Fruit fly (Drosophila melanogaster) whole organism, embryonic: Measurements from ENCODE around the gene bmm.

Source experiments
- Ada2b ChIP-seq: fragments of 200-800 bp; sonication (Bioruptor generic); IDR thresholded peaks from 2 replicates; pipeline ENCODE4 v1.3.6; 2022; ENCODE audit warnings: missing biosample characterization, missing genetic modification characterization
- Atf3 ChIP-seq: fragments of 200-800 bp; sonication (Bioruptor generic); optimal IDR thresholded peaks from 3 replicates; lab custom pipeline; 2016; ENCODE audit warnings: missing biosample characterization, missing genetic modification characterization
- CG10267 ChIP-seq: fragments of 200-800 bp; sonication (Bioruptor generic); optimal IDR thresholded peaks from 2 replicates; lab custom pipeline; 2018; ENCODE audit warnings: missing biosample characterization, mild to moderate bottlenecking, missing genetic modification characterization, moderate library complexity
- CG10543 ChIP-seq: fragments of 200-800 bp; sonication (Bioruptor generic); optimal IDR thresholded peaks from 3 replicates; lab custom pipeline; 2017; ENCODE audit warnings: missing biosample characterization, mild to moderate bottlenecking, missing genetic modification characterization, moderate library complexity
- CG12071 ChIP-seq: fragments of 200-800 bp; sonication (Bioruptor generic); optimal IDR thresholded peaks from 3 replicates; lab custom pipeline; 2018; ENCODE audit warnings: missing biosample characterization, mild to moderate bottlenecking, missing genetic modification characterization
- CG16813 ChIP-seq: fragments of 200-800 bp; sonication (Bioruptor generic); IDR thresholded peaks from 3 replicates; pipeline ENCODE4 v1.3.6; 2022; ENCODE audit warnings: missing biosample characterization, missing genetic modification characterization; ENCODE audit not compliant: partially characterized antibody
- CG17328 ChIP-seq: fragments of 200-800 bp; sonication (Bioruptor generic); IDR thresholded peaks from 2 replicates; pipeline ENCODE4 v1.3.6; 2022; ENCODE audit warnings: missing biosample characterization, missing genetic modification characterization
- CG18011 ChIP-seq: fragments of 200-800 bp; sonication (Bioruptor generic); optimal IDR thresholded peaks from 2 replicates; lab custom pipeline; 2017; ENCODE audit warnings: missing biosample characterization, missing genetic modification characterization, mild to moderate bottlenecking, moderate library complexity, missing genotype
- CG18262 ChIP-seq: fragments of 200-800 bp; optimal IDR thresholded peaks from 3 replicates; lab custom pipeline; 2019; ENCODE audit warnings: missing biosample characterization, mild to moderate bottlenecking, missing genetic modification characterization, moderate library complexity
- CG2120 ChIP-seq: fragments of 200-800 bp; sonication (Bioruptor generic); optimal IDR thresholded peaks from 3 replicates; lab custom pipeline; 2016; ENCODE audit warnings: missing biosample characterization, missing genetic modification characterization
- CG30020 ChIP-seq: fragments of 200-800 bp; optimal IDR thresholded peaks from 2 replicates; lab custom pipeline; 2019; ENCODE audit warnings: missing biosample characterization, mild to moderate bottlenecking, missing genetic modification characterization, moderate library complexity
- CG34376 ChIP-seq: fragments of 200-800 bp; sonication (Bioruptor generic); optimal IDR thresholded peaks from 2 replicates; lab custom pipeline; 2018; ENCODE audit warnings: missing biosample characterization, mild to moderate bottlenecking, missing genetic modification characterization
- CG4730 ChIP-seq: fragments of 200-800 bp; sonication (Bioruptor generic); IDR thresholded peaks from 2 replicates; pipeline ENCODE4 v1.3.6; 2022; ENCODE audit warnings: missing biosample characterization, missing genetic modification characterization
- CG6254 ChIP-seq: fragments of 200-800 bp; sonication (Bioruptor generic); optimal IDR thresholded peaks from 3 replicates; lab custom pipeline; 2017; ENCODE audit warnings: mild to moderate bottlenecking, missing biosample characterization, missing genetic modification reagents, missing genetic modification characterization
- CG8359 ChIP-seq: fragments of 200-800 bp; sonication (Bioruptor generic); optimal IDR thresholded peaks from 2 replicates; lab custom pipeline; 2017; ENCODE audit warnings: missing biosample characterization, mild to moderate bottlenecking, missing genetic modification characterization, borderline replicate concordance
- CG8388 ChIP-seq: fragments of 200-800 bp; sonication (Bioruptor generic); optimal IDR thresholded peaks from 2 replicates; lab custom pipeline; 2019; ENCODE audit warnings: missing biosample characterization, mild to moderate bottlenecking, missing genetic modification characterization, moderate library complexity
- CG8924 ChIP-seq: fragments of 200-800 bp; optimal IDR thresholded peaks from 3 replicates; lab custom pipeline; 2019; ENCODE audit warnings: missing biosample characterization, mild to moderate bottlenecking, missing genetic modification characterization, moderate library complexity
- Dref ChIP-seq: fragments of 200-800 bp; sonication (Bioruptor generic); IDR thresholded peaks from 2 replicates; pipeline ENCODE4 v1.3.6; 2022; ENCODE audit warnings: missing biosample characterization, missing genetic modification characterization
- Elba2 ChIP-seq: fragments of 200-800 bp; sonication (Bioruptor generic); optimal IDR thresholded peaks from 3 replicates; lab custom pipeline; 2016; ENCODE audit warnings: missing biosample characterization, missing genetic modification characterization
- GATAe ChIP-seq: fragments of 200-800 bp; sonication (Bioruptor generic); conservative IDR thresholded peaks from 2 replicates; pipeline ENCODE4 v1.3.6; 2022; ENCODE audit warnings: missing biosample characterization, missing genetic modification characterization
- Hmr ChIP-seq: fragments of 200-800 bp; sonication (Bioruptor generic); optimal IDR thresholded peaks from 3 replicates; lab custom pipeline; 2017; ENCODE audit warnings: mild to moderate bottlenecking, missing biosample characterization, missing genetic modification reagents, missing genetic modification characterization
- Lim3 ChIP-seq: fragments of 200-800 bp; sonication (Bioruptor generic); IDR thresholded peaks from 2 replicates; pipeline ENCODE4 v1.3.6; 2022; ENCODE audit warnings: missing biosample characterization, missing genetic modification characterization
- Mes4 ChIP-seq: fragments of 200-800 bp; sonication (Bioruptor generic); optimal IDR thresholded peaks from 2 replicates; lab custom pipeline; 2016; ENCODE audit warnings: missing biosample characterization, missing genetic modification characterization
- Ravus ChIP-seq: fragments of 200-800 bp; sonication (Bioruptor generic); IDR thresholded peaks from 2 replicates; pipeline ENCODE4 v1.3.6; 2022; ENCODE audit warnings: missing biosample characterization, missing genetic modification characterization
- Xbp1 ChIP-seq: fragments of 200-800 bp; sonication (Bioruptor generic); optimal IDR thresholded peaks from 3 replicates; lab custom pipeline; 2016; ENCODE audit warnings: missing biosample characterization, mild to moderate bottlenecking, missing genetic modification characterization
- YL-1 ChIP-seq: fragments of 200-800 bp; sonication (Bioruptor generic); optimal IDR thresholded peaks from 3 replicates; lab custom pipeline; 2017; ENCODE audit warnings: missing biosample characterization, mild to moderate bottlenecking, missing genetic modification characterization
- bab2 ChIP-seq: fragments of 200-800 bp; sonication (Bioruptor generic); optimal IDR thresholded peaks from 2 replicates; lab custom pipeline; 2016; ENCODE audit warnings: missing biosample characterization, missing genetic modification characterization
- cad ChIP-seq: fragments of >200 bp; optimal IDR thresholded peaks from 2 replicates; lab custom pipeline; 2017; ENCODE audit warnings: missing biosample characterization, missing genetic modification characterization
- disco-r ChIP-seq: fragments of 200-800 bp; sonication (Bioruptor generic); optimal IDR thresholded peaks from 2 replicates; lab custom pipeline; 2016; ENCODE audit warnings: missing biosample characterization, missing genetic modification characterization
- dpn ChIP-seq, 2 experiments: fragments of 200-800 bp; sonication (Bioruptor generic); optimal IDR thresholded peaks; 3 replicates each; lab custom pipeline; 2016; ENCODE audit warnings: missing biosample characterization in 2 of 2, missing genetic modification characterization in 2 of 2
- emc ChIP-seq: fragments of 200-800 bp; sonication (Bioruptor generic); optimal IDR thresholded peaks from 2 replicates; lab custom pipeline; 2016; ENCODE audit warnings: missing biosample characterization, missing genetic modification characterization
- gcm ChIP-seq: fragments of 200-800 bp; sonication (Bioruptor generic); optimal IDR thresholded peaks from 2 replicates; lab custom pipeline; 2019; ENCODE audit warnings: missing biosample characterization, mild to moderate bottlenecking, missing genetic modification characterization, moderate library complexity
- gfzf ChIP-seq: fragments of 200-800 bp; sonication (Bioruptor generic); optimal IDR thresholded peaks from 2 replicates; lab custom pipeline; 2016; ENCODE audit warnings: missing biosample characterization, mild to moderate bottlenecking, missing genetic modification characterization, moderate library complexity
- inv ChIP-seq: fragments of 200-800 bp; sonication (Bioruptor generic); IDR thresholded peaks from 2 replicates; pipeline ENCODE4 v1.3.6; 2022; ENCODE audit warnings: missing biosample characterization, missing genetic modification characterization; ENCODE audit not compliant: partially characterized antibody
- mam ChIP-seq: fragments of 200-800 bp; sonication (Bioruptor generic); optimal IDR thresholded peaks from 3 replicates; lab custom pipeline; 2016; ENCODE audit warnings: missing biosample characterization, missing genetic modification characterization
- nerfin-1 ChIP-seq: fragments of 200-800 bp; sonication (Bioruptor generic); optimal IDR thresholded peaks from 3 replicates; lab custom pipeline; 2019; ENCODE audit warnings: missing biosample characterization, mild to moderate bottlenecking, missing genetic modification characterization, moderate library complexity
- odd ChIP-seq: fragments of 200-800 bp; sonication (Bioruptor generic); optimal IDR thresholded peaks from 2 replicates; lab custom pipeline; 2017; ENCODE audit warnings: missing biosample characterization, mild to moderate bottlenecking, missing genetic modification characterization
- pho ChIP-seq: fragments of 200-800 bp; sonication (Bioruptor generic); optimal IDR thresholded peaks from 2 replicates; lab custom pipeline; 2016; ENCODE audit warnings: missing biosample characterization, missing genetic modification characterization
- sc ChIP-seq, 3 experiments: fragments of >200 bp in 2 of 3; fragments of 200-800 bp in 1 of 3; sonication (Bioruptor generic) in 1 of 3; optimal IDR thresholded peaks; 2 replicates in 2 of 3; 3 replicates in 1 of 3; lab custom pipeline; 2017; ENCODE audit warnings: mild to moderate bottlenecking in 1 of 3, missing biosample characterization in 1 of 3, missing genetic modification characterization in 1 of 3, missing genetic modification reagents in 1 of 3
- seq ChIP-seq: fragments of 200-800 bp; sonication (Bioruptor generic); IDR thresholded peaks from 2 replicates; pipeline ENCODE4 v1.3.6; 2022; ENCODE audit warnings: missing biosample characterization, missing genetic modification characterization
- sqz ChIP-seq: fragments of 200-800 bp; sonication (Bioruptor generic); optimal IDR thresholded peaks from 3 replicates; lab custom pipeline; 2018; ENCODE audit warnings: missing biosample characterization, mild to moderate bottlenecking, missing genetic modification characterization
- stc ChIP-seq: fragments of 200-800 bp; sonication (Bioruptor generic); IDR thresholded peaks from 2 replicates; pipeline ENCODE4 v1.3.6; 2022; ENCODE audit warnings: missing biosample characterization, missing genetic modification characterization
- stwl ChIP-seq: fragments of 200-800 bp; sonication (Bioruptor generic); optimal IDR thresholded peaks from 3 replicates; lab custom pipeline; 2018; ENCODE audit warnings: missing biosample characterization, mild to moderate bottlenecking, missing genetic modification characterization, moderate library complexity
- unpg ChIP-seq: fragments of 200-800 bp; sonication (Bioruptor generic); optimal IDR thresholded peaks from 3 replicates; lab custom pipeline; 2018; ENCODE audit warnings: missing biosample characterization, mild to moderate bottlenecking, missing genetic modification characterization, moderate library complexity
- zen ChIP-seq: fragments of 200-800 bp; sonication (Bioruptor generic); optimal IDR thresholded peaks from 3 replicates; lab custom pipeline; 2018; ENCODE audit warnings: missing biosample characterization, mild to moderate bottlenecking, missing genetic modification characterization, moderate library complexity

The bmm gene

DNA sequence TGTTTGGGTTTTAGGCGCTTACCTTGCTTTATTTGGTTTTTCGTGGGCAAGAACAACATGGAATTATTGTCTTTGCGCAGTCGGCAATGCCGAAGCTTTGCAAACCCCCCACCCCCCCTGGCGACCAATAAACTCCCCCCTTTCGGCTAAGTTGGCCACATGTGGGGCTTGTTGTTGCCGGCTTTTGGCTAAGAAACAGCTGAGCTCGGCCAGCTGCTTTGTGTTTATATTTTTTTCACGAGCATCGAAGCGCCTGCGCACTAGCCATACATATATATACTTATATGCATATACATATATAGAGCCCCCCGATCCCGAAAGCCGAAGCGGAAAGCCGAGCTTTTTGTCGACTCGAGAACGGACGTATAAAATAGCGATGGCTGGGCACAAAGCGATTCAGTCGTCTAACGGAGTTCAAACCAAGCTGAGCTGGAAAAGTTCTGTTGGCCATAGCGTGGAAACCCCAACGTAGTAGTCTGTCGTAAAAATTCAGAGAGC, 18.6 kb upstream of the bmm start, which contains the start of gene CG17839 (continued):
- TF ChIP-seq YL-1 (no peak), CG12071 (GFP tag; lab: Kevin White, UChicago) (peak; percentile 39), Dref (no peak), Atf3 (no peak), odd (GFP tag; lab: Kevin White, UChicago) (peak; percentile 33), mam (GFP tag; lab: Kevin White, UChicago) (no peak)

DNA sequence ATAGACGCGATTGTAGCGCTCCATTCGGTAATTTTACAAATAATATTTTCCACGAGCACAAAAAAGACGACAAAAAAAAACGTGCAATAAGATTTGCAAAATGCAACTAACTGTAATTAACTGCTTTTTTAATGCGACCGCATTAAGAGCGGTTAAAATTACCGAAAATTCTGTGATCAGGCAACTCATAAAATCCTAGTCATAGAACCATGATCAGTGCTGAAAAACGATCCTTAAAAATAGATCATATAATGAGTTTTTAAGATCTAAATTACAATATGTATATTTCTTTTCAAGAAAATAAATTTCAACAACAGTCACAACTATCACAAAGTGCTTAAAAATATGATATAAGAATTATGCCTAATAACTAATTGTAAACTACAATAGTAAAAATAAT, 17.0 kb upstream of the bmm start, which contains the start of gene gnu:
Gene gnu, minus strand, starts transcription at position 125 of the 400 bp plus-strand sequence.
- no peak for TF ChIP-seq CG18262 (tag; lab: Kevin White, UChicago)
- no peak for TF ChIP-seq stc (GFP tag; lab: Robert Waterston, UW)
- peak; percentile 39 for TF ChIP-seq gfzf (GFP tag; lab: Kevin White, UChicago)
- peak; percentile 76 for TF ChIP-seq Elba2 (GFP tag; lab: Kevin White, UChicago)
- no peak for TF ChIP-seq bab2 (GFP tag; lab: Kevin White, UChicago)
- TF ChIP-seq CG10267 (tag; lab: Kevin White, UChicago) = peak; percentile 63
- TF ChIP-seq stwl (tag; lab: Kevin White, UChicago) = peak; percentile 89
- no peak for TF ChIP-seq CG2120 (GFP tag; lab: Kevin White, UChicago)
- TF ChIP-seq zen (tag; lab: Kevin White, UChicago) = peak; percentile 75

DNA sequence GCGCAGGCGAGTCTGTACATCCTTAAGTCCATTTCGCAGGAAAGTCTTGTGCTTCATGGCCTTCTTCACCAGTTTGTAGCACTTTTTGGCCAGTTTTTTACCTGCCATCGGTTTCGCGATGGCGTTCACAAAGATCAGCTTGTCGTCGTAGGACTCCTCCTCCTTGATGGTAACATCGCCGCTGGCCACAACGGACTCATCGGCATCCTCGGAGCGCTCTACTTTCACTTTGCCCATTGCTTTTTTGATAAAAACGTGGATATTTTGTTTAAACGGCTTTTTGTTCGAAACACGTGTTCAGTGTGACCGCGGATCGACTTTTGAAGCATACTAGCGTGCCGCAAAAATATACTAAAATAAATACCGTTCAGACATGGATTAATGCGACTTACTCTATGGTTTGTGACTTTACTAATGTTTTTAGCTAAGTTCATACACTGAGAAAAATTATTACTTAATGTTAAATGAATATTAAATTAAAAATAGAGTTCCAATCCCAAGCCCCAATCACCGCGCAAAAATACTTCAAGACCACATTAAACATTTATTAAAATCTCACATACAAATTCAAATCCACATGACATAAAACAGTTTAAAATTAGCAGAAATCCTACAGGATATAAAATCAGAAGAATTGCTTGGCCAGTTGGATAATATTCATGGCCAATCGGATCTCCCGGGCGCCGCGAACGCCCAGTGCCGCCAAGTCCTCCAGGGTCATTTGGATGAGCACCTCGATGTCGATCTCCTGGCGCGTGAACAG, 15.8 kb upstream of the bmm start, which contains the start of gene NHP2:
Gene NHP2, minus strand, starts transcription at position 315 of the 763 bp plus-strand sequence.
- TF ChIP-seq inv (no peak), CG34376 (GFP tag; lab: Kevin White, UChicago) (peak; percentile 61), Lim3 (GFP tag; lab: Robert Waterston, UW) (peak; percentile 57; the same call in 1 of the 2 replicates), Xbp1 (peak; percentile 87), GATAe (GFP tag; lab: Robert Waterston, UW) (no peak), Ravus (GFP tag; lab: Robert Waterston, UW) (peak; percentile 29), gcm (GFP tag; lab: Kevin White, UChicago) (peak; percentile 86), sqz (GFP tag; lab: Kevin White, UChicago) (no peak), Ada2b (peak; percentile 63), CG6254 (GFP tag; lab: Kevin White, UChicago) (no peak), emc (GFP tag; lab: Kevin White, UChicago) (no peak), CG30020 (tag; lab: Kevin White, UChicago) (peak; percentile 60), cad (GFP tag; lab: Kevin White, UChicago) (no peak), CG17328 (GFP tag; lab: Robert Waterston, UW) (peak; percentile 84), seq (GFP tag; lab: Robert Waterston, UW) (peak; percentile 79), CG16813 (GFP tag; lab: Robert Waterston, UW) (no peak), CG8359 (GFP tag; lab: Kevin White, UChicago) (peak; percentile 47), CG8924 (tag; lab: Kevin White, UChicago) (peak; percentile 83), nerfin-1 (tag; lab: Kevin White, UChicago) (peak; percentile 65), Mes4 (GFP tag; lab: Kevin White, UChicago) (no peak), Hmr (peak; percentile 91), CG18011 (GFP tag; lab: Kevin White, UChicago) (peak; percentile 49), dpn (GFP tag; optimal IDR thresholded peaks at IDR 0.05; lab: Kevin White, UChicago) (peak; percentile 57 to 82), CG4730 (GFP tag; lab: Robert Waterston, UW) (peak; percentile 49), CG8388 (GFP tag; lab: Kevin White, UChicago) (peak; percentile 80), pho (peak; percentile 71), disco-r (GFP tag; lab: Kevin White, UChicago) (no peak), unpg (GFP tag; lab: Kevin White, UChicago) (peak; percentile 88), sc (optimal IDR thresholded peaks at IDR 0.05; lab: Kevin White, UChicago) (no peak), sc (GFP tag; optimal IDR thresholded peaks at IDR 0.05; lab: Kevin White, UChicago) (no peak), CG10543 (GFP tag; lab: Kevin White, UChicago) (no peak)
